Worm (Caenorhabditis elegans): ENCODE results near the gene R05D3.12.

Gene R05D3.12

DNA sequence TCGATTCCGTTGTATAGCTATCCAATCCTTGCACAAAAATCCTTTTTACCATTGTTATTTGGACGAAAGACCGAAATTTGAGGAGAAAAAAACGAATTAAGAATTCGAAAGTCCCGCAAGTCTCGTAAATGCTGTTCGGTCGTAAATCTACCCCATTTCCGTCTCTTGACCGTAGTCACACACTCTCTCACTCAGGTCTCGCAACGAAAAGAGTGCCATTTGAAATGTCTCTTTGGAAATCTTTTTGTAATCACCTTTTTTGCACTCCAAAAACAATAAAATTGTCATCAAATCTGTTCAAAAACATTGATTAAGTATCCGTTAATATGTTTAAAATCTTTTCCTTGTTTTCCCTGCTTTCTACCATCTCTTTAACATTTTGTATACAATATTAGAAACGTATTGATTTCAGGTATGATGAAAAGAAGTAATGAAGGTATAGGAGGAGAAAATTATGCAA is 22.5 kb upstream of the R05D3.12 start, which contains the start of the genes R05D3.8 and rfp-1 (continued):
- TF ChIP-seq fkh-10 (GFP tag; optimal IDR thresholded peaks at IDR 0.05): peak; percentile 36
- TF ChIP-seq dmd-6 (GFP tag; IDR thresholded peaks at IDR 0.05): peak; percentile 40
- peak; percentile 88 for TF ChIP-seq lin-13 (GFP tag; optimal IDR thresholded peaks at IDR 0.05)
- no peak for TF ChIP-seq nhr-41 (GFP tag; IDR thresholded peaks at IDR 0.05)
- peak; percentile 44 for TF ChIP-seq aha-1 (tag)
- TF ChIP-seq unc-130 (GFP tag; optimal IDR thresholded peaks at IDR 0.05): peak; percentile 74
- TF ChIP-seq hif-1 (tag; optimal IDR thresholded peaks at IDR 0.05): peak in 1 of 2 experiments; percentile 54
- no peak for TF ChIP-seq zfp-3 (GFP tag; conservative IDR thresholded peaks at IDR 0.05)
- TF ChIP-seq set-16 (GFP tag; IDR thresholded peaks at IDR 0.05): no peak
- no peak for TF ChIP-seq nhr-102 (tag; optimal IDR thresholded peaks at IDR 0.05)
- no peak for TF ChIP-seq mxl-2 (GFP tag; conservative IDR thresholded peaks at IDR 0.05)
- TF ChIP-seq unc-62 (GFP tag; optimal IDR thresholded peaks at IDR 0.05 in 1 of 2): peak in 1 of 2 experiments; percentile 99
- no peak for TF ChIP-seq unc-62 (tag; optimal IDR thresholded peaks at IDR 0.05)
- no peak for TF ChIP-seq ceh-32 (tag; optimal IDR thresholded peaks at IDR 0.05; ENCODE audit: poor library complexity)
- no peak for TF ChIP-seq daf-16 (GFP tag; optimal IDR thresholded peaks at IDR 0.05)
- TF ChIP-seq daf-16 (tag; optimal IDR thresholded peaks at IDR 0.05): peak; percentile 51
- TF ChIP-seq mes-2 (tag; optimal IDR thresholded peaks at IDR 0.05; ENCODE audit: poor library complexity, severe bottlenecking): peak; percentile 89
- TF ChIP-seq ceh-20 (GFP tag; IDR thresholded peaks at IDR 0.05): no peak; the same call in 1 of the 2 replicates
- no peak for TF ChIP-seq nhr-10 (tag; optimal IDR thresholded peaks at IDR 0.05)
- no peak for TF ChIP-seq lir-3 (tag; optimal IDR thresholded peaks at IDR 0.05)
- no peak for TF ChIP-seq Y75B8A.6 (GFP tag; IDR thresholded peaks at IDR 0.05)
- TF ChIP-seq T20F7.1 (GFP tag; optimal IDR thresholded peaks at IDR 0.05): peak; percentile 73
- TF ChIP-seq T26A8.4 (GFP tag; IDR thresholded peaks at IDR 0.05): peak; percentile 45; the same call in 1 of the 2 replicates
- no peak for TF ChIP-seq lin-29 (GFP tag; IDR thresholded peaks at IDR 0.05)
- TF ChIP-seq pha-4 (GFP tag; IDR thresholded peaks at IDR 0.05): no peak
- TF ChIP-seq pha-4 (tag; optimal IDR thresholded peaks at IDR 0.05): peak; percentile 83
- TF ChIP-seq nhr-77 (tag; optimal IDR thresholded peaks at IDR 0.05): peak; percentile 91
- no peak for TF ChIP-seq F10B5.3 (tag; optimal IDR thresholded peaks at IDR 0.05)
- TF ChIP-seq ceh-82 (tag; optimal IDR thresholded peaks at IDR 0.05): no peak
- no peak for TF ChIP-seq ceh-62 (tag; optimal IDR thresholded peaks at IDR 0.05)
- TF ChIP-seq F37D6.2 (tag; optimal IDR thresholded peaks at IDR 0.05): peak; percentile 39
- peak; percentile 60 for TF ChIP-seq hlh-11 (tag; optimal IDR thresholded peaks at IDR 0.05)
- peak; percentile 89 for TF ChIP-seq nhr-11 (tag; optimal IDR thresholded peaks at IDR 0.05)
- no peak for TF ChIP-seq nhr-111 (GFP tag; optimal IDR thresholded peaks at IDR 0.05)
- no peak for TF ChIP-seq aly-2 (tag; optimal IDR thresholded peaks at IDR 0.05)
- TF ChIP-seq ama-1 (optimal IDR thresholded peaks at IDR 0.05): no peak
- peak; percentile 25 for TF ChIP-seq mxl-3 (GFP tag; optimal IDR thresholded peaks at IDR 0.05)
- TF ChIP-seq nhr-6 (tag; optimal IDR thresholded peaks at IDR 0.05): peak; percentile 88
- TF ChIP-seq hlh-30 (tag; optimal IDR thresholded peaks at IDR 0.05; ENCODE audit: insufficient read depth): peak; percentile 84
- no peak for TF ChIP-seq unc-39 (tag; optimal IDR thresholded peaks at IDR 0.05)
- TF ChIP-seq D1046.2 (GFP tag; IDR thresholded peaks at IDR 0.05): no peak
- no peak for TF ChIP-seq vab-7 (GFP tag; IDR thresholded peaks at IDR 0.05)
- TF ChIP-seq ZK337.2 (GFP tag; IDR thresholded peaks at IDR 0.05): no peak
- TF ChIP-seq arid-1 (GFP tag; conservative IDR thresholded peaks at IDR 0.05): peak; percentile 67; the same call in 1 of the 2 replicates
- no peak for TF ChIP-seq ztf-11 (tag; optimal IDR thresholded peaks at IDR 0.05)
- no peak for TF ChIP-seq nhr-48 (tag; optimal IDR thresholded peaks at IDR 0.05)
- TF ChIP-seq fos-1 (tag; optimal IDR thresholded peaks at IDR 0.05): no peak
- no peak for TF ChIP-seq madf-9 (GFP tag; conservative IDR thresholded peaks at IDR 0.05)
- TF ChIP-seq Y5F2A.4 (GFP tag; optimal IDR thresholded peaks at IDR 0.05): no peak
- TF ChIP-seq ceh-44 (GFP tag; IDR thresholded peaks at IDR 0.05): no peak
- peak; percentile 3 for TF ChIP-seq pqm-1 (tag; optimal IDR thresholded peaks at IDR 0.05)
- no peak for TF ChIP-seq zfp-2 (tag; optimal IDR thresholded peaks at IDR 0.05)
- no peak for TF ChIP-seq zip-11 (GFP tag; IDR thresholded peaks at IDR 0.05)
